Worm (Caenorhabditis elegans): ENCODE results near the gene eef-1G.

DNA sequence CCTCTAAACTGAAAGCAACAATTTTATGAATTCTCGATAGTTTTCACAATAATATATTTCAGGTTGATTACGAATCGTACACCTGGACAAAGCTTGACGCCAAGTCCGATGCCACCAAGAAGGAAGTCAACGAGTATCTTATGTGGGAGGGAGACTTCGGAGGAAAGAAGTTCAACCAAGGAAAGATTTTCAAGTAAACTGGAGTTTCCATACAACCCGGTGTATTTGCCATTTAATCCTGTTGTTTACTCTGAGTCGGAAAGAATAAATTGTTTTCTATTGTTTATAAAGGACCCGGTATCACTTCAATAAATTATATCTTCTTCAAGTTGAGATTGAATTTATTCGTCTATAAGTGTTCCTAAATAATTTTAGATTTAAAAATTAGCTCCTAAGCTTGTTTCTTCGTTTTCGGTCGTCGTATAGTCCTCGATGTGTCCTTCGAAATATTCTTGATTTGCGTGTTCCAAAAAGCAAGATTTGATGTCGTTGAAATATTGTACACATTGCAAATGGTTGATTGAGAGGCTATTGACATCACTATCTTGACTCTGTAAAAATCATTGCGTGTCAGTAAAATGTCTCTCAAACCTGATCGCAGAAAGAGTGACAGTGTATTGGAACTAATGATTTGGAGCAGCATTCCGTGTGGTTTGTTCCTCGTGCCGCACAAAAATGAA lies 2.2 kb downstream of the eef-1G start:
- TF ChIP-seq jun-1 (tag; optimal IDR thresholded peaks at IDR 0.05) (no peak), elt-3 (tag; optimal IDR thresholded peaks at IDR 0.05) (no peak), nhr-11 (tag; optimal IDR thresholded peaks at IDR 0.05) (no peak), sox-4 (tag; optimal IDR thresholded peaks at IDR 0.05) (no peak), tbx-2 (tag; optimal IDR thresholded peaks at IDR 0.05) (no peak), efl-3 (GFP tag; optimal IDR thresholded peaks at IDR 0.05) (no peak), alr-1 (tag; optimal IDR thresholded peaks at IDR 0.05; ENCODE audit: borderline replicate concordance) (no peak), snu-23 (GFP tag; optimal IDR thresholded peaks at IDR 0.05) (no peak), ztf-11 (tag; optimal IDR thresholded peaks at IDR 0.05) (no peak), egl-27 (tag; optimal IDR thresholded peaks at IDR 0.05) (no peak)

Data from whole organism, L1 larva.